Fruit fly (Drosophila melanogaster): ENCODE measurements around the gene p130CAS.

p130CAS gene

dm6 chr3L:131151-131997, 21.3 kb upstream of the p130CAS start (continued):
- TF ChIP-seq fd64A (GFP tag; optimal IDR thresholded peaks at IDR 0.05) (peak; percentile 12), Hand (GFP tag; optimal IDR thresholded peaks at IDR 0.05) (peak; percentile 57), CG13123 (GFP tag; optimal IDR thresholded peaks at IDR 0.05) (peak; percentile 14), schlank (tag; optimal IDR thresholded peaks at IDR 0.05) (peak; percentile 15), CG7745 (tag; optimal IDR thresholded peaks at IDR 0.05) (no peak), CG11504 (tag; optimal IDR thresholded peaks at IDR 0.05) (peak; percentile 36), Stat92E (GFP tag; optimal IDR thresholded peaks at IDR 0.05) (peak in 1 of 3 experiments; percentile 91), CG15514 (GFP tag; optimal IDR thresholded peaks at IDR 0.05) (peak; percentile 46), tin (GFP tag; optimal IDR thresholded peaks at IDR 0.05) (no peak), fu2 (GFP tag; optimal IDR thresholded peaks at IDR 0.05) (no peak), CG2712 (tag; optimal IDR thresholded peaks at IDR 0.05) (peak; percentile 8), CG18011 (GFP tag; optimal IDR thresholded peaks at IDR 0.05) (peak; percentile 27), CG11085 (GFP tag; IDR thresholded peaks at IDR 0.05) (0 out of 2 replicates have a peak, but pooled peaks have one; percentile 12), salm (tag; optimal IDR thresholded peaks at IDR 0.05) (peak; percentile 23), E2f1 (GFP tag; IDR thresholded peaks at IDR 0.05) (peak; percentile 41; the same call in 1 of the 2 replicates), HmgZ (tag; optimal IDR thresholded peaks at IDR 0.05) (peak; percentile 73), CG3281 (GFP tag; optimal IDR thresholded peaks at IDR 0.05) (peak; percentile 66), CG6683 (GFP tag; optimal IDR thresholded peaks at IDR 0.05) (peak; percentile 42), CG4424 (GFP tag; optimal IDR thresholded peaks at IDR 0.05) (peak; percentile 14), bbx (GFP tag; IDR thresholded peaks at IDR 0.05; ENCODE audit: partially characterized antibody) (peak; percentile 24; the same call in 1 of the 2 replicates), MBD-R2 (GFP tag; IDR thresholded peaks at IDR 0.05) (peak; percentile 19; the same call in 1 of the 2 replicates), CG9932 (GFP tag; IDR thresholded peaks at IDR 0.05) (peak; percentile 45), crol (GFP tag; IDR thresholded peaks at IDR 0.05) (peak; percentile 82), mld (GFP tag; IDR thresholded peaks at IDR 0.05; ENCODE audit: partially characterized antibody) (no peak), ewg (GFP tag; optimal IDR thresholded peaks at IDR 0.05) (peak; percentile 47), CG17359 (tag; optimal IDR thresholded peaks at IDR 0.05) (peak; percentile 49), sr (GFP tag; IDR thresholded peaks at IDR 0.05) (peak; percentile 96), CG1792 (GFP tag; optimal IDR thresholded peaks at IDR 0.05) (peak; percentile 19), Doc3 (GFP tag; IDR thresholded peaks at IDR 0.05; ENCODE audit: partially characterized antibody) (no peak), CG30403 (GFP tag; optimal IDR thresholded peaks at IDR 0.05) (no peak), CG31224 (GFP tag; IDR thresholded peaks at IDR 0.05) (0 out of 2 replicates have a peak, but pooled peaks have one; percentile 25), Dek (tag; optimal IDR thresholded peaks at IDR 0.05) (peak; percentile 22), H2.0 (GFP tag; IDR thresholded peaks at IDR 0.05) (no peak), CG4328 (GFP tag; optimal IDR thresholded peaks at IDR 0.05) (peak; percentile 48), onecut (GFP tag; IDR thresholded peaks at IDR 0.05) (peak; percentile 36), Aef1 (GFP tag; IDR thresholded peaks at IDR 0.05) (no peak), CG2875 (GFP tag; optimal IDR thresholded peaks at IDR 0.05) (no peak), B-H1 (GFP tag; IDR thresholded peaks at IDR 0.05) (no peak), p53 (GFP tag; optimal IDR thresholded peaks at IDR 0.05) (peak; percentile 12), CG3838 (GFP tag; optimal IDR thresholded peaks at IDR 0.05) (peak; percentile 81), Opbp (GFP tag; IDR thresholded peaks at IDR 0.05; ENCODE audit: partially characterized antibody) (peak; percentile 61; the same call in 2 of the 3 replicates), CG6813 (GFP tag; optimal IDR thresholded peaks at IDR 0.05) (peak; percentile 29), sqz (GFP tag; optimal IDR thresholded peaks at IDR 0.05) (peak; percentile 100), kni (GFP tag; optimal IDR thresholded peaks at IDR 0.05) (peak; percentile 97), run (tag; optimal IDR thresholded peaks at IDR 0.05) (no peak), Mrtf (GFP tag; IDR thresholded peaks at IDR 0.05) (no peak), CG3995 (GFP tag; optimal IDR thresholded peaks at IDR 0.05) (no peak), repo (GFP tag; optimal IDR thresholded peaks at IDR 0.05) (no peak)

Data from whole organism, embryonic.